Worm (Caenorhabditis elegans): Measurements from ENCODE around the gene ZK1098.12.

Gene ZK1098.12

ce11 chrIII:9570869-9571268 lies 25.9 kb downstream of the ZK1098.12 start:
- TF ChIP-seq unc-62 (GFP tag; optimal IDR thresholded peaks at IDR 0.05) = no peak

ce11 chrIII:9580039-9580891 lies 35.3 kb downstream of the ZK1098.12 start, which contains the start of gene ced-7:
Gene ced-7 (minus strand): TSS chrIII:9580089.
- no peak for TF ChIP-seq unc-62 (GFP tag; optimal IDR thresholded peaks at IDR 0.05)

ce11 chrIII:9582240-9582639 lies 37.3 kb downstream of the ZK1098.12 start, which contains the start of gene C48B4.3:
Gene C48B4.3 (minus strand): TSS chrIII:9582388.
- no peak for TF ChIP-seq unc-62 (GFP tag; optimal IDR thresholded peaks at IDR 0.05)

- TF ChIP-seq unc-62 (GFP tag; optimal IDR thresholded peaks at IDR 0.05) = no peak
These were observed 38.3 kb downstream of the ZK1098.12 start for ce11 chrIII:9583224-9583623.

ce11 chrIII:9585314-9585713 lies 40.4 kb downstream of the ZK1098.12 start:
- TF ChIP-seq unc-62 (GFP tag; optimal IDR thresholded peaks at IDR 0.05) = no peak

- no peak for TF ChIP-seq unc-62 (GFP tag; optimal IDR thresholded peaks at IDR 0.05)
These were observed 45.3 kb downstream of the ZK1098.12 start for ce11 chrIII:9590212-9590611.

ce11 chrIII:9592118-9592517 lies 47.2 kb downstream of the ZK1098.12 start, which contains the start of gene acox-1.5:
Gene acox-1.5 (minus strand): TSS chrIII:9592192.
- TF ChIP-seq unc-62 (GFP tag; optimal IDR thresholded peaks at IDR 0.05) = no peak

All from whole organism, dauer.